Worm (Caenorhabditis elegans) whole organism, L1 larva: ENCODE data around the gene fbxa-179.

Source experiments
- aha-1 ChIP-seq: fragments of 150-350 bp; optimal IDR thresholded peaks from 2 replicates; lab custom pipeline; 2014; ENCODE audit warnings: missing biosample characterization, missing genetic modification characterization
- aly-2 ChIP-seq: fragments of 150-350 bp; optimal IDR thresholded peaks from 2 replicates; lab custom pipeline; 2014; ENCODE audit warnings: missing biosample characterization, missing genetic modification characterization
- blmp-1 ChIP-seq: fragments of 150-350 bp; optimal IDR thresholded peaks from 2 replicates; lab custom pipeline; 2014; ENCODE audit warnings: missing biosample characterization, missing genetic modification characterization
- ceh-8 ChIP-seq: fragments of 200-800 bp; sonication (Bioruptor generic); optimal IDR thresholded peaks from 2 replicates; lab custom pipeline; 2018; ENCODE audit warnings: mild to moderate bottlenecking, missing genetic modification characterization, moderate library complexity, missing compliant biosample characterization
- ceh-82 ChIP-seq, 3 experiments: fragments of 150-350 bp in 1 of 3; sonication (generic microtip) in 2 of 3; optimal IDR thresholded peaks; 2 replicates each; lab custom pipeline; 2014 to 2017; ENCODE audit warnings: missing biosample characterization in 3 of 3, missing genetic modification characterization in 3 of 3
- ceh-88 ChIP-seq: fragments of 200-800 bp; sonication (Bioruptor generic); IDR thresholded peaks from 2 replicates; pipeline ENCODE4 v1.3.6; 2022; ENCODE audit warnings: missing genetic modification characterization, missing compliant biosample characterization
- ceh-90 ChIP-seq: sonication (generic microtip); optimal IDR thresholded peaks from 2 replicates; lab custom pipeline; 2016; ENCODE audit warnings: missing genetic modification characterization, missing compliant biosample characterization
- ces-1 ChIP-seq: fragments of 150-350 bp; optimal IDR thresholded peaks from 2 replicates; lab custom pipeline; 2014; ENCODE audit warnings: missing biosample characterization, missing genetic modification reagents, missing genetic modification characterization
- dpl-1 ChIP-seq, 3 experiments: fragments of 150-350 bp in 2 of 3; sonication (generic microtip) in 1 of 3; optimal IDR thresholded peaks; 2 replicates each; lab custom pipeline; 2014 to 2017; ENCODE audit warnings: missing biosample characterization in 3 of 3, missing genetic modification characterization in 3 of 3, missing genetic modification reagents in 3 of 3
- dsc-1 ChIP-seq: sonication (generic microtip); optimal IDR thresholded peaks from 2 replicates; lab custom pipeline; 2016; ENCODE audit warnings: mild to moderate bottlenecking, missing genetic modification characterization, missing compliant biosample characterization
- efl-1 ChIP-seq, 4 experiments: fragments of 150-350 bp; optimal IDR thresholded peaks in 3 of 4; peaks in 1 of 4; 1 replicate in 1 of 4; 2 replicates in 3 of 4; lab custom pipeline; 2014; ENCODE audit warnings: missing biosample characterization in 2 of 4, missing genetic modification characterization in 2 of 4, missing genetic modification reagents in 2 of 4
- egl-27 ChIP-seq, 2 experiments: fragments of 150-350 bp in 1 of 2; sonication (generic microtip); optimal IDR thresholded peaks; 3 replicates each; lab custom pipeline; 2017 to 2018; ENCODE audit warnings: missing biosample characterization in 2 of 2, missing genetic modification characterization in 2 of 2, missing genetic modification reagents in 2 of 2
- ets-5 ChIP-seq: fragments of 200-800 bp; sonication (Bioruptor generic); IDR thresholded peaks from 2 replicates; pipeline ENCODE4 v1.3.6; 2022; ENCODE audit warnings: missing genetic modification characterization, missing compliant biosample characterization
- fkh-10 ChIP-seq: sonication (generic microtip); optimal IDR thresholded peaks from 2 replicates; lab custom pipeline; 2017; ENCODE audit warnings: missing biosample characterization, missing genetic modification reagents, missing genetic modification characterization
- fkh-4 ChIP-seq: sonication (generic microtip); optimal IDR thresholded peaks from 2 replicates; lab custom pipeline; 2016; ENCODE audit warnings: missing compliant biosample characterization, missing genetic modification characterization, borderline replicate concordance
- grh-1 ChIP-seq: fragments of 200-800 bp; sonication (Bioruptor generic); IDR thresholded peaks from 2 replicates; pipeline ENCODE4 v1.3.6; 2022; ENCODE audit warnings: missing genetic modification reagents, missing genetic modification characterization, missing compliant biosample characterization
- hpl-2 ChIP-seq: fragments of 150-350 bp; optimal IDR thresholded peaks from 2 replicates; lab custom pipeline; 2014; ENCODE audit warnings: missing biosample characterization, missing genetic modification reagents, missing genetic modification characterization
- isw-1 ChIP-seq: fragments of 200-800 bp; sonication (Bioruptor generic); IDR thresholded peaks from 2 replicates; pipeline ENCODE4 v1.3.6; 2022; ENCODE audit warnings: missing genetic modification characterization, missing compliant biosample characterization
- jun-1 ChIP-seq: fragments of 150-350 bp; optimal IDR thresholded peaks from 2 replicates; lab custom pipeline; 2014; ENCODE audit warnings: missing biosample characterization, missing genetic modification reagents, missing genetic modification characterization
- lir-3 ChIP-seq: sonication (generic microtip); optimal IDR thresholded peaks from 2 replicates; lab custom pipeline; 2016; ENCODE audit warnings: mild to moderate bottlenecking, missing genetic modification characterization, moderate library complexity, missing compliant biosample characterization; ENCODE audit not compliant: poor library complexity
- mdl-1 ChIP-seq, 2 experiments: fragments of 150-350 bp; optimal IDR thresholded peaks; 2 replicates each; lab custom pipeline; 2014 to 2017; ENCODE audit warnings: missing biosample characterization in 2 of 2, missing genetic modification characterization in 2 of 2, inconsistent platforms in 1 of 2
- nhr-20 ChIP-seq: sonication (generic microtip); optimal IDR thresholded peaks from 2 replicates; lab custom pipeline; 2016; ENCODE audit warnings: mild to moderate bottlenecking, missing genetic modification characterization, missing compliant biosample characterization
- nhr-237 ChIP-seq: fragments of 150-350 bp; optimal IDR thresholded peaks from 2 replicates; lab custom pipeline; 2014; ENCODE audit warnings: missing biosample characterization, missing genetic modification characterization
- nhr-28 ChIP-seq: fragments of 150-350 bp; optimal IDR thresholded peaks from 2 replicates; lab custom pipeline; 2014; ENCODE audit warnings: missing biosample characterization, missing genetic modification characterization
- nhr-47 ChIP-seq: sonication (generic microtip); optimal IDR thresholded peaks from 2 replicates; lab custom pipeline; 2016; ENCODE audit warnings: mild to moderate bottlenecking, missing genetic modification characterization, moderate library complexity, missing compliant biosample characterization
- nhr-71 ChIP-seq: sonication (generic microtip); optimal IDR thresholded peaks from 2 replicates; lab custom pipeline; 2016; ENCODE audit warnings: mild to moderate bottlenecking, missing genetic modification characterization, moderate library complexity, missing compliant biosample characterization
- nhr-76 ChIP-seq: sonication (generic microtip); optimal IDR thresholded peaks from 2 replicates; lab custom pipeline; 2017; ENCODE audit warnings: missing biosample characterization, missing genetic modification characterization
- nhr-77 ChIP-seq: fragments of 150-350 bp; optimal IDR thresholded peaks from 2 replicates; lab custom pipeline; 2014; ENCODE audit warnings: missing biosample characterization, missing genetic modification characterization
- nhr-84 ChIP-seq: sonication (generic microtip); optimal IDR thresholded peaks from 2 replicates; lab custom pipeline; 2017; ENCODE audit warnings: missing biosample characterization, missing genetic modification characterization
- nhr-85 ChIP-seq: sonication (generic microtip); peaks from one replicate; lab custom pipeline; 2016; ENCODE audit warnings: missing genetic modification characterization, inconsistent platforms, missing compliant biosample characterization
- nhr-90 ChIP-seq: sonication (generic microtip); optimal IDR thresholded peaks from 2 replicates; lab custom pipeline; 2016; ENCODE audit warnings: mild to moderate bottlenecking, missing genetic modification characterization, missing compliant biosample characterization; ENCODE audit not compliant: poor library complexity
- snu-23 ChIP-seq: sonication (generic microtip); optimal IDR thresholded peaks from 2 replicates; lab custom pipeline; 2016; ENCODE audit warnings: missing genetic modification characterization, missing compliant biosample characterization
- sup-37 ChIP-seq: fragments of 200-800 bp; sonication (Bioruptor generic); optimal IDR thresholded peaks from 2 replicates; lab custom pipeline; 2018; ENCODE audit warnings: mild to moderate bottlenecking, missing genetic modification characterization, missing compliant biosample characterization
- tbx-2 ChIP-seq: sonication (generic microtip); optimal IDR thresholded peaks from 2 replicates; lab custom pipeline; 2016; ENCODE audit warnings: missing genetic modification characterization, missing compliant biosample characterization
- unc-62 ChIP-seq: fragments of 150-350 bp; optimal IDR thresholded peaks from 2 replicates; lab custom pipeline; 2014; ENCODE audit warnings: missing biosample characterization, missing genetic modification reagents, missing genetic modification characterization
- unc-86 ChIP-seq: sonication (generic microtip); optimal IDR thresholded peaks from 2 replicates; lab custom pipeline; 2016; ENCODE audit warnings: missing genetic modification characterization, missing compliant biosample characterization
- vab-15 ChIP-seq: sonication (generic microtip); optimal IDR thresholded peaks from 2 replicates; lab custom pipeline; 2017; ENCODE audit warnings: missing genotype, mild to moderate bottlenecking, missing genetic modification characterization, missing compliant biosample characterization
- zag-1 ChIP-seq: fragments of 150-350 bp; optimal IDR thresholded peaks from 2 replicates; lab custom pipeline; 2014; ENCODE audit warnings: missing biosample characterization, missing genetic modification characterization
- ztf-4 ChIP-seq: fragments of 150-350 bp; optimal IDR thresholded peaks from 2 replicates; lab custom pipeline; 2014; ENCODE audit warnings: missing biosample characterization, missing genetic modification characterization

fbxa-179 gene

DNA sequence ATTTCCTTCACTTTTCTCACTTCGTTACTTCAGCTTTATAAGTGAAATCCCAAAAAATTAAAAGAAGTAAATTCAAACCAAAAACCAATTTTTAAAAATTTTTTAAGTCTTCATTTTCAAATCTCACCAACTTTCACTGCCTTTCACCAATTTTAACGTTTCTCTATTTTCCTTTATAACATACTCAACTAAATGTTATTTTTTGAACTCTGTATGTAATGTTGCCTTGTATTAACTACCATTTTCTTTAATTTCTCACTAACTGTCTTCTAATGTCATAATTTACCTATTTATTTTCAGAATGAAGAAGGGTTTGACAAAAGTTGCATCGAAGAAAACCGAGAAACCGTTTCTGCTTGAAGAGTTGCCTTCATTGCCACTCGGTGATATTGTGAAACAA is 32.0 kb upstream of the fbxa-179 start, which contains the start of gene F23D12.4:
Gene F23D12.4, plus strand, starts transcription at position 301 of the 400 bp plus-strand sequence.
- TF ChIP-seq vab-15 (tag; lab: Kevin White, UChicago) (no peak), nhr-47 (no peak), nhr-77 (tag; lab: Kevin White, UChicago) (no peak), aha-1 (no peak)
- TF ChIP-seq, all 84 proteins: peak for 0

DNA sequence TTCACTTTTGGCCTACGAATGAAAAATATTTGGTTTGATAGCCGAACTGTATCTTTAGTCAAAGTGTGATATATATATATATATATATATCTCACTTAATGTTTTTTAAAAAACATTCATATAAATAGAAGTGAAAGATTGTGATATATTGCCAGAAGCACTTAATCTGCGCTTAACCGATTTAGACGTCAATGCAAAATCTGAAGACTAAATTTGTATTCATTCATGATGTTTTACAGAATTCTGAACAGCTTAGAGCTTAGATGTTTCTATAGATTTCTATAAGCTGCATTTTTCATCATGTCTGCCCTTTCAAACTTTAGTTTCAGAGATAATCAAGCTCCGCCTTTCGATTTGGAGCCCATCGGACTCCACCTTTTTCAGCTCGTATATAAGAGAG is 29.6 kb upstream of the fbxa-179 start, which contains the start of gene F23D12.3:
Gene F23D12.3, plus strand, starts transcription at position 301 of the 400 bp plus-strand sequence.
- TF ChIP-seq egl-27 (tag; optimal IDR thresholded peaks at IDR 0.05; lab: Kevin White, UChicago): no peak
- TF ChIP-seq lir-3 (tag; lab: Kevin White, UChicago): no peak
- TF ChIP-seq ceh-8 (GFP tag; lab: Kevin White, UChicago): no peak
- no peak for TF ChIP-seq hpl-2 (GFP tag; lab: Kevin White, UChicago)
- no peak for TF ChIP-seq nhr-90 (tag; lab: Kevin White, UChicago)
- no peak for TF ChIP-seq ceh-82 (tag; optimal IDR thresholded peaks at IDR 0.05; lab: Kevin White, UChicago)
- no peak for TF ChIP-seq unc-86 (tag; lab: Kevin White, UChicago)
- TF ChIP-seq dsc-1 (tag; lab: Kevin White, UChicago): no peak
- no peak for TF ChIP-seq mdl-1 (tag; optimal IDR thresholded peaks at IDR 0.05; lab: Kevin White, UChicago)
- no peak for TF ChIP-seq snu-23 (GFP tag; lab: Kevin White, UChicago)
- no peak for TF ChIP-seq fkh-10

DNA sequence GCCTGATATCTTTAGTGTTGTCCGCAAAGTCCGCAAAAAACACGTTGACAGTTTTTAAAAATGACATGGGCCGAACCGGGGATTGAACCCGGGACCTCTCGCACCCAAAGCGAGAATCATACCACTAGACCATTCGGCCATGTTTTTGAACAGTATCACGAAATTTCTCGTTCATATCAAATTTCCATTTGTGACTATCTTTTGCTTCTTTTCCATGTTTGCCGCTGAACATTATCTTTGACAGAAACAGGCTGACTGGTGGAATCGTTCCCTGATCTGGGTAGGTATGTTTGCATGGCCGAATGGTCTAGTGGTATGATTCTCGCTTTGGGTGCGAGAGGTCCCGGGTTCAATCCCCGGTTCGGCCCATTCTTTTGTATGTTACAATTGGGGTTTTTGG is 25.1 kb upstream of the fbxa-179 start:
- TF ChIP-seq nhr-85 (tag; lab: Kevin White, UChicago) (peak; percentile 50), nhr-90 (tag; lab: Kevin White, UChicago) (peak; percentile 2)

DNA sequence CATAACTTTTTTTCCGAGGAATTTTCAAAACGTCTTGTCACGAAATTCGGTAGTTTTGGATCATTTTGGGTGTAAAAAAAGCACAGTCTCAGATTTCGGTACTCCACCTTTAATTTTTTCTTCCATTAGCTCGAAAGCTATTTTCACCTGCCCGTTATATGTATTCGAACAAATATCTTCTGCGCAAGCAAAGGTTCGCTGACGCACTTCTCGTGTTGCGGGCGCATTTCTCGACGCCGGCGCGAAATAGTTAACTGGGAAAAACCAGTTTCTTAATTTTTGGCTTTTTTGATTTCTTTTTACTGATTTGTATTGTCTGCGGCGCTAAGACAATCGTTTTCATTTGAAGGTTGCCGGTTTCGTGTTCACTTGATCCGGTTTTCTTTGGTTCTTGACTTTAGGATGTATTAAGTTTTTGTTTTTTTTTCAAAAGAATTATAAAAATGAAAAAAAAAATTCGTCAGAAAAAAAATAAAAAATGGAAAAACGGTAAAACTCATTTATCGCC is 23.0 kb upstream of the fbxa-179 start:
- TF ChIP-seq dpl-1 (GFP tag; optimal IDR thresholded peaks at IDR 0.05; lab: Kevin White, UChicago): peak; percentile 10 to 34 (median 16)
- TF ChIP-seq nhr-85 (tag; lab: Kevin White, UChicago): peak; percentile 63
- TF ChIP-seq zag-1 (tag; lab: Kevin White, UChicago): no peak
- peak; percentile 21 for TF ChIP-seq blmp-1 (tag; lab: Kevin White, UChicago)
- TF ChIP-seq nhr-71 (tag; lab: Kevin White, UChicago): no peak
- no peak for TF ChIP-seq ceh-88 (GFP tag; lab: Robert Waterston, UW)
- peak in 1 of 2 experiments; percentile 63 for TF ChIP-seq efl-1 (optimal IDR thresholded peaks at IDR 0.05; lab: Kevin White, UChicago)
- TF ChIP-seq efl-1 (GFP tag; optimal IDR thresholded peaks at IDR 0.05 in 1 of 2; lab: Kevin White, UChicago): peak in 1 of 2 experiments; percentile 33
- TF ChIP-seq grh-1 (GFP tag; lab: Robert Waterston, UW): peak; percentile 49

DNA sequence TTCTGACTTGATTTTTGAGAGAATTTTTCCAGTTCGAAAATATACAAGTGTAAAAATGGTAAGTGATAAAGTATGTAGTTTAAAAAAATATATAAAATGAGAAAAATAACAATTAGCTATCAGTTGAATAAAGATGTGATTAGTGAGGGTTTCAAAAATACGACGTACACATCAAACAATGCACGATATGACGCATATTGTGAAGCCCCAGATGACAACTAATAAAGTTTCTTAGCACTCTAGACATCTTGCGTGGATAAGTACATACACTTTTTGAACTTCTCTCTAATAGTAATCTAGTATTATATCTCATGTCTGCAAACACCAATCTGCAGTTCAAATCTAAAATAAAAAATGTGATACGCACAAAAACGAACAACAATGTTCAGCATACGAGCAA is 17.8 kb upstream of the fbxa-179 start:
- TF ChIP-seq tbx-2: no peak
- TF ChIP-seq nhr-76 (tag; lab: Kevin White, UChicago): no peak
- no peak for TF ChIP-seq unc-62 (GFP tag; lab: Kevin White, UChicago)
- TF ChIP-seq jun-1 (tag; lab: Kevin White, UChicago): no peak
- TF ChIP-seq efl-1 (optimal IDR thresholded peaks at IDR 0.05; lab: Kevin White, UChicago): no peak
- TF ChIP-seq efl-1 (GFP tag; optimal IDR thresholded peaks at IDR 0.05 in 1 of 2; lab: Kevin White, UChicago): peak in 1 of 2 experiments; percentile 62

DNA sequence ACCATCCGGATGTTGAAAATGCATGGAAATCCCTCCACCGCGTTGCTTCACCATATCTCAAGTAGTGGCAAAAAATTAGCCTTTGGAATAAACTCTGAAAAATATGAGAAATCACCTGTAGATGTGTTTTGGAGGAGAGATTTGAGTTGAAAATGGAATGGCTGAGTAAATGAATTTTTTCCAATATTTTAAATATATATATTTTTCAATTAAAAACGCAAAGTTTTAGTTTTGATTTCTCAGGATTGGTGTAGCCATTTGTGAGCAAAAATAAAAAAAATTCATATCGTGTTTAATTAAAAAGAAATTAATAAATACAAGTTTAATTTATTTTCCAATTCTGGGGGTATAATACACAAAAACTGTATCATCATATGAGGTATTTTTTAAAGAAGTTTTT is 15.4 kb upstream of the fbxa-179 start, which contains the start of gene F23D12.1:
Gene F23D12.1, minus strand, starts transcription at position 101 of the 400 bp plus-strand sequence.
- TF ChIP-seq dpl-1 (GFP tag; optimal IDR thresholded peaks at IDR 0.05; lab: Kevin White, UChicago) (no peak), nhr-20 (tag; lab: Kevin White, UChicago) (no peak), aly-2 (tag; lab: Kevin White, UChicago) (no peak), ztf-4 (tag; lab: Kevin White, UChicago) (no peak), isw-1 (GFP tag; lab: Robert Waterston, UW) (no peak), lir-3 (tag; lab: Kevin White, UChicago) (no peak), nhr-84 (tag; lab: Kevin White, UChicago) (no peak), ceh-90 (tag; lab: Kevin White, UChicago) (no peak), nhr-237 (tag; lab: Kevin White, UChicago) (no peak), zag-1 (tag; lab: Kevin White, UChicago) (no peak), mdl-1 (tag; optimal IDR thresholded peaks at IDR 0.05; lab: Kevin White, UChicago) (no peak), egl-27 (tag; optimal IDR thresholded peaks at IDR 0.05; lab: Kevin White, UChicago) (no peak), fkh-10 (no peak), grh-1 (GFP tag; lab: Robert Waterston, UW) (no peak), nhr-28 (tag; lab: Kevin White, UChicago) (no peak), ets-5 (GFP tag; lab: Robert Waterston, UW) (no peak), fkh-4 (no peak), tbx-2 (no peak), sup-37 (no peak), ces-1 (GFP tag; lab: Kevin White, UChicago) (no peak)
- TF ChIP-seq, all 84 proteins: peak for 0
